Fruit fly (Drosophila melanogaster): Measurements from ENCODE around the gene Pde1c.

The Pde1c gene

dm6 chr2L:11903335-11903734 is 25.0 kb downstream of the Pde1c start:
- TF ChIP-seq EcR (GFP tag; optimal IDR thresholded peaks at IDR 0.05), result no peak
- TF ChIP-seq rn (GFP tag; IDR thresholded peaks at IDR 0.05), result no peak
- TF ChIP-seq Ets98B (GFP tag; IDR thresholded peaks at IDR 0.05), result no peak
- no peak for TF ChIP-seq Snoo (tag; optimal IDR thresholded peaks at IDR 0.05)
- TF ChIP-seq CG17806 (tag; optimal IDR thresholded peaks at IDR 0.05), result no peak
- TF ChIP-seq CG4496 (GFP tag; IDR thresholded peaks at IDR 0.05), result no peak
- TF ChIP-seq gl (tag; optimal IDR thresholded peaks at IDR 0.05), result no peak
- TF ChIP-seq CG8159 (tag; optimal IDR thresholded peaks at IDR 0.05), result no peak
- TF ChIP-seq CG9948 (tag; optimal IDR thresholded peaks at IDR 0.05), result no peak
- TF ChIP-seq CG14655 (GFP tag; optimal IDR thresholded peaks at IDR 0.05), result no peak

- no peak for TF ChIP-seq CG13204 (GFP tag; optimal IDR thresholded peaks at IDR 0.05)
- no peak for TF ChIP-seq CG32121 (GFP tag; IDR thresholded peaks at IDR 0.05)
- no peak for TF ChIP-seq Pif1B (GFP tag; optimal IDR thresholded peaks at IDR 0.05)
- TF ChIP-seq CG4496 (GFP tag; IDR thresholded peaks at IDR 0.05), result no peak
- no peak for TF ChIP-seq gl (tag; optimal IDR thresholded peaks at IDR 0.05)
- no peak for TF ChIP-seq D1 (tag; optimal IDR thresholded peaks at IDR 0.05)
- TF ChIP-seq EcR (GFP tag; optimal IDR thresholded peaks at IDR 0.05), result no peak
- TF ChIP-seq rn (GFP tag; IDR thresholded peaks at IDR 0.05), result no peak
- no peak for TF ChIP-seq fd96Ca (GFP tag; IDR thresholded peaks at IDR 0.05)
- no peak for TF ChIP-seq Snoo (tag; optimal IDR thresholded peaks at IDR 0.05)
- no peak for TF ChIP-seq CG8301 (tag; optimal IDR thresholded peaks at IDR 0.05)
- TF ChIP-seq CG14655 (GFP tag; optimal IDR thresholded peaks at IDR 0.05), result no peak
- no peak for TF ChIP-seq CG34367 (tag; optimal IDR thresholded peaks at IDR 0.05)
- TF ChIP-seq CG15710 (tag; optimal IDR thresholded peaks at IDR 0.05), result no peak
- TF ChIP-seq CG12605 (GFP tag; IDR thresholded peaks at IDR 0.05), result no peak
Observed at dm6 chr2L:11902483-11902882, 25.9 kb downstream of the Pde1c start.

DNA sequence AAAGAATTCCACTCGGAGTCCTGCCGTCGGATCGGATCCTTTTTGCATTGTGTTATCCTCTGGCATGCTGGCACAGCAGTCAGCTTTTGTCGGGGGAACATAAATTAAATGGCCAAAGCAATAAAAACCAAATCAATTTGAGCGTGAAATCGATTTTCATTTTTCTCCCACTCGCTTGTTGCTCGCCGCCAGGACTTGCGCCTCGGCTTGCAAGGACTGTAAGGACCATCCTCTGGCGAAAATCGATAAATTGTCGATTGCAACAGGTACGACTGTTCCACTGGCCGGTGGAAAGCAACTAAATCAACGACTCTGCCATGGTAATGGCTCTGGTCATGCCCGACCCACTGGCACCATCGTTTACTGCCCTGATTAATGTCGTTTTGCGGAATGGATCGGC is 35.1 kb downstream of the Pde1c start:
- no peak for TF ChIP-seq CG34367 (tag; optimal IDR thresholded peaks at IDR 0.05)

dm6 chr2L:11878812-11879328 is 49.5 kb downstream of the Pde1c start:
- TF ChIP-seq EcR (GFP tag; optimal IDR thresholded peaks at IDR 0.05), result no peak
- TF ChIP-seq gl (tag; optimal IDR thresholded peaks at IDR 0.05), result no peak
- TF ChIP-seq Snoo (tag; optimal IDR thresholded peaks at IDR 0.05), result no peak
- no peak for TF ChIP-seq CG34367 (tag; optimal IDR thresholded peaks at IDR 0.05)
- no peak for TF ChIP-seq CG13204 (GFP tag; optimal IDR thresholded peaks at IDR 0.05)
- no peak for TF ChIP-seq CG15710 (tag; optimal IDR thresholded peaks at IDR 0.05)
- no peak for TF ChIP-seq CG12605 (GFP tag; IDR thresholded peaks at IDR 0.05)
- no peak for TF ChIP-seq Pif1B (GFP tag; optimal IDR thresholded peaks at IDR 0.05)
- TF ChIP-seq Ets98B (GFP tag; IDR thresholded peaks at IDR 0.05), result no peak
- TF ChIP-seq CG8159 (tag; optimal IDR thresholded peaks at IDR 0.05), result no peak
- no peak for TF ChIP-seq Pif1A (GFP tag; optimal IDR thresholded peaks at IDR 0.05)
- no peak for TF ChIP-seq CG9948 (tag; optimal IDR thresholded peaks at IDR 0.05)
- TF ChIP-seq CG10348 (GFP tag; IDR thresholded peaks at IDR 0.05), result no peak
- TF ChIP-seq CG8301 (tag; optimal IDR thresholded peaks at IDR 0.05), result no peak
- no peak for TF ChIP-seq CG17806 (tag; optimal IDR thresholded peaks at IDR 0.05)
- TF ChIP-seq rn (GFP tag; IDR thresholded peaks at IDR 0.05), result no peak

- 0 out of 3 replicates have a peak, but pooled peaks have one; percentile 21 for TF ChIP-seq fd96Ca (GFP tag; IDR thresholded peaks at IDR 0.05)
- peak; percentile 2 for TF ChIP-seq CG14655 (GFP tag; optimal IDR thresholded peaks at IDR 0.05)
- TF ChIP-seq CG4496 (GFP tag; IDR thresholded peaks at IDR 0.05), result peak; percentile 64; the same call in 2 of the 3 replicates
- no peak for TF ChIP-seq CG32121 (GFP tag; IDR thresholded peaks at IDR 0.05)
- no peak for TF ChIP-seq Snoo (tag; optimal IDR thresholded peaks at IDR 0.05)
- TF ChIP-seq Pif1B (GFP tag; optimal IDR thresholded peaks at IDR 0.05), result no peak
- TF ChIP-seq Ets98B (GFP tag; IDR thresholded peaks at IDR 0.05), result peak; percentile 27; the same call in 1 of the 2 replicates
- no peak for TF ChIP-seq CG8159 (tag; optimal IDR thresholded peaks at IDR 0.05)
- peak; percentile 94 for TF ChIP-seq CG12605 (GFP tag; IDR thresholded peaks at IDR 0.05)
Observed at dm6 chr2L:11874890-11875289, 53.5 kb downstream of the Pde1c start.

DNA sequence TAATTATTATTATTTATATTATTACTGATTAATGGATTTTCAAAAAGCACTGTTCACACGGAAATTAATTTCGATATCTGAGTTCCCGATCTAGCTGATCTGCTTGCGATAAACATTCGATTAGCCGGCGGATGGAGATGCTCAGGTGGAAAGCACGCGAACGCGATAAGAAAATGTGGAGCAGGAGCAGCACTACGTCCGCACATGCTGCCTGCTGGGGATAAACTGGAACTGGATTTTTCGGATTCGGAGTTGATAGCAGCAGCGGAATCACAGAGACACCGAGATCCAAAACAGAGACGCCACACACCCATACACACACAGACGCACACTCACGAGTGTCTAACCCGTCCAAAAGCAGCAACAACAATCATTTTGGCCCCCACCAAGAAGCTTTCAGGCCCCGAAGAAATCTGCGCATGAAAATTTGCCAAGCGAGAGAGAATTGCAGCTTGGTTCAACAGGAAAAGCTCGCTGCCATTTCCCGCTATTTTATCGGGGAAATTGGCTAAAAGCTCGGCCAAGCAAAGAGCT is 54.1 kb downstream of the Pde1c start:
- TF ChIP-seq Ets98B (GFP tag; IDR thresholded peaks at IDR 0.05), result peak; percentile 30; the same call in 1 of the 2 replicates
- peak; percentile 57; the same call in 1 of the 3 replicates for TF ChIP-seq CG4496 (GFP tag; IDR thresholded peaks at IDR 0.05)
- no peak for TF ChIP-seq CG8159 (tag; optimal IDR thresholded peaks at IDR 0.05)
- TF ChIP-seq CG9948 (tag; optimal IDR thresholded peaks at IDR 0.05), result no peak
- TF ChIP-seq D1 (tag; optimal IDR thresholded peaks at IDR 0.05), result no peak
- no peak for TF ChIP-seq gl (tag; optimal IDR thresholded peaks at IDR 0.05)
- no peak for TF ChIP-seq EcR (GFP tag; optimal IDR thresholded peaks at IDR 0.05)
- TF ChIP-seq CG14655 (GFP tag; optimal IDR thresholded peaks at IDR 0.05), result no peak
- TF ChIP-seq CG10348 (GFP tag; IDR thresholded peaks at IDR 0.05), result no peak
- no peak for TF ChIP-seq rn (GFP tag; IDR thresholded peaks at IDR 0.05)
- TF ChIP-seq Pif1A (GFP tag; optimal IDR thresholded peaks at IDR 0.05), result no peak
- peak; percentile 39; the same call in 1 of the 2 replicates for TF ChIP-seq CG32121 (GFP tag; IDR thresholded peaks at IDR 0.05)
- TF ChIP-seq Pif1B (GFP tag; optimal IDR thresholded peaks at IDR 0.05), result no peak
- TF ChIP-seq CG8301 (tag; optimal IDR thresholded peaks at IDR 0.05), result no peak
- TF ChIP-seq CG15710 (tag; optimal IDR thresholded peaks at IDR 0.05), result no peak
- 0 out of 3 replicates have a peak, but pooled peaks have one; percentile 30 for TF ChIP-seq fd96Ca (GFP tag; IDR thresholded peaks at IDR 0.05)

Data from whole organism, pupa.